Fruit fly (Drosophila melanogaster): ENCODE data around the gene CG43814.

dm6 chr2L:18819044-18819443 lies 13.9 kb upstream of the CG43814 start, which contains the start of gene Ugt36F1:
- TF ChIP-seq usp (GFP tag; optimal IDR thresholded peaks at IDR 0.05) (no peak), psq (optimal IDR thresholded peaks at IDR 0.05) (no peak), Dll (optimal IDR thresholded peaks at IDR 0.05) (no peak), pan (optimal IDR thresholded peaks at IDR 0.05) (no peak), CG8478 (optimal IDR thresholded peaks at IDR 0.05) (no peak)
